Worm (Caenorhabditis elegans): ENCODE measurements around the gene ceh-22.
A peak's percentile ranks its signal among the peaks of the same experiment; 100 is the strongest.

Gene ceh-22

DNA sequence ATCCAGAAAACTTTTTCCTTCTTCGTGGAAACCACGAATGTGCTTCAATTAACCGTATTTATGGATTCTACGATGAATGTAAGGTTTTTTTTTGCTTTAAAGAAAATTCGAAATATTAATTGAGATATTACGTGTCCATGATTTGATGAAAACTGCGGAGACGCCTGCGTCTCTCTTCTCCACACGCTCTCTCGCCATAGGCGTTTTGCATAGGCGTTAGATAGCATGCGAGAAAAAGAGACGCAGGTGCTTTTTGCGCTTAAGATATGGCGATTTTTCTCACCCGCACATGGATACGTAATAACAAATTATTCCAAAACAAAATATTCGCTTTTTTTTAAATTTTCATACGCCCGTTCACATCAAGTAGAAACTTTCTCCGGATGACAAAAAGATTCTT, 11.7 kb downstream of the ceh-22 start:
- TF ChIP-seq pqm-1 (tag; optimal IDR thresholded peaks at IDR 0.05), result no peak
- TF ChIP-seq efl-1 (optimal IDR thresholded peaks at IDR 0.05), result no peak
- TF ChIP-seq efl-1 (GFP tag; optimal IDR thresholded peaks at IDR 0.05 in 1 of 2), result peak in 1 of 2 experiments; percentile 86

DNA sequence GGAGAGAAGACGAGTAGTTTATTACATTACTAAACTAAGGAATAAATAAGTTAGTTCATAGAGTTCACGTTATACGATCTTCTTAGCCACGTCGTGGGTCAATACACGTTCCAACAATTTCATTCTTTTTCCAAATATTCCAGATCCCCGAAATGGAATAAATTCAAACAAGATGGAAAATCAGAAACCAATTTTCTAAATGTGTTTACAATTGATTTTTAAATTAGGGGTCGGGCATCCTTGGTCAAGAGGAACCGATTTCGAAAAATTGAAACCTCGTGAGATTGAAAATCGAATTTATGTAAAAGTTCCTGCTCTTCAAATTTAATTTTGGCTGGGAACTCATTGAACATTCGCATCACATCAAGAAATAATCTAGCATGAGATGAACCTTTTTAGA, 13.0 kb downstream of the ceh-22 start:
- peak; percentile 84 for TF ChIP-seq dsc-1 (tag; optimal IDR thresholded peaks at IDR 0.05)
- TF ChIP-seq fkh-10 (GFP tag; optimal IDR thresholded peaks at IDR 0.05), result peak; percentile 41
- no peak for TF ChIP-seq irx-1 (tag; optimal IDR thresholded peaks at IDR 0.05)
- no peak for TF ChIP-seq ztf-11 (tag; optimal IDR thresholded peaks at IDR 0.05)
- no peak for TF ChIP-seq isw-1 (GFP tag; IDR thresholded peaks at IDR 0.05)
- no peak for TF ChIP-seq jun-1 (tag; optimal IDR thresholded peaks at IDR 0.05)
- TF ChIP-seq snpc-4 (tag; optimal IDR thresholded peaks at IDR 0.05), result no peak
- TF ChIP-seq elt-3 (tag; optimal IDR thresholded peaks at IDR 0.05), result no peak
- peak; percentile 59 for TF ChIP-seq fkh-4 (tag; optimal IDR thresholded peaks at IDR 0.05; ENCODE audit: borderline replicate concordance)
- peak; percentile 20 for TF ChIP-seq lin-14 (GFP tag; optimal IDR thresholded peaks at IDR 0.05)

DNA sequence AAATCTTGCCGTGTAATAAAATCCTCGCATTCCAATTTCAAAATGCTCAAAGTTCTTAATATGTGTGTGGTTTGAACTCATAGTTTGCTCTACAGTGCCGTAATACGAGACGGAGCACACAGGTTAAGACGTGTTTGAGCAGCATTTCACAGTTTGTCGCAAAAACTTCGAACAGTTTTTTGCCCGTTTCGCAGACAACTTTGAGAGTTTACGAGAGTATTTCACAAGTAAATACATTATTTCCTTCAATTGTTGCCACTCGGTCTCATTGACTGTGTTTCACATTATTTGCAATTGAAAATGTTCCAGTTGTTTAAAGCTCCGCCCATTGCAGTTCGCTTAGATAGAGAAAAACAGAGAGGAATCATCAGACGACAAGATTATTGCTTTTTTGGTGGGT, 15.9 kb downstream of the ceh-22 start, which contains the start of gene F29F11.20:
Gene F29F11.20, plus strand, starts transcription at position 301 of the 400 bp plus-strand sequence.
- TF ChIP-seq nhr-237 (tag; optimal IDR thresholded peaks at IDR 0.05) (no peak), unc-62 (GFP tag; optimal IDR thresholded peaks at IDR 0.05) (no peak), aly-2 (tag; optimal IDR thresholded peaks at IDR 0.05) (no peak), elt-3 (tag; optimal IDR thresholded peaks at IDR 0.05) (no peak)

DNA sequence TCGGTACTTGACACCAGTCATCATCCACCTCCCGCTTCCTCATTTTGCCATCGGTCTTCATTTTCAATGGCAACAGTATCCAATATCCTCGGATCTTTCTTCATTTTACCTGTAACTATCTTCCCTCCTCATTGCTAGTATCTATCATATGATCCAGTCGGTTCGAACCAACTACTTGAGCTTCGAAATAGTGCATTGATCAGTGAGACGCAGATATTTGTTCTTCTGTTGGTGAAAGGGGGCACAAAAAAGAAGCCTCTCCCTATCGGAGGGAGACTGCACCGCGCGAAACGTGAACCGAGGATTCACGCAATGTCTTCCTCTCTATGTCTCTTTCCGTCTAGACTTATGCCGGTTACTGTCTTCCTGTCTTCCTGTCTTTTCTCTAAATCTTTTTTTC, 19.6 kb downstream of the ceh-22 start:
- TF ChIP-seq zag-1 (tag; optimal IDR thresholded peaks at IDR 0.05) (no peak), egl-27 (tag; optimal IDR thresholded peaks at IDR 0.05) (peak in 1 of 2 experiments; percentile 1), elt-2 (tag; optimal IDR thresholded peaks at IDR 0.05) (no peak), nhr-28 (tag; optimal IDR thresholded peaks at IDR 0.05) (no peak), efl-1 (optimal IDR thresholded peaks at IDR 0.05) (no peak), efl-1 (GFP tag; optimal IDR thresholded peaks at IDR 0.05 in 1 of 2) (no peak), ceh-88 (GFP tag; IDR thresholded peaks at IDR 0.05) (no peak), xbp-1 (tag; optimal IDR thresholded peaks at IDR 0.05) (no peak), sup-37 (GFP tag; optimal IDR thresholded peaks at IDR 0.05) (no peak), zip-4 (GFP tag; optimal IDR thresholded peaks at IDR 0.05) (no peak), grh-1 (GFP tag; IDR thresholded peaks at IDR 0.05) (no peak), aly-2 (tag; optimal IDR thresholded peaks at IDR 0.05) (no peak), nhr-77 (tag; optimal IDR thresholded peaks at IDR 0.05) (peak; percentile 56), vab-15 (tag; optimal IDR thresholded peaks at IDR 0.05) (no peak), lin-14 (GFP tag; optimal IDR thresholded peaks at IDR 0.05) (peak; percentile 36), ama-1 (optimal IDR thresholded peaks at IDR 0.05) (no peak), nhr-20 (tag; optimal IDR thresholded peaks at IDR 0.05) (peak; percentile 12), elt-3 (tag; optimal IDR thresholded peaks at IDR 0.05) (no peak), ztf-11 (tag; optimal IDR thresholded peaks at IDR 0.05) (no peak), tlp-1 (tag; optimal IDR thresholded peaks at IDR 0.05) (no peak), nhr-84 (tag; optimal IDR thresholded peaks at IDR 0.05) (no peak), sox-4 (tag; optimal IDR thresholded peaks at IDR 0.05) (no peak), mab-9 (GFP tag; IDR thresholded peaks at IDR 0.05) (no peak), lsy-2 (tag; optimal IDR thresholded peaks at IDR 0.05) (peak in 1 of 2 experiments; percentile 4), aha-1 (tag; optimal IDR thresholded peaks at IDR 0.05) (no peak), unc-30 (tag; optimal IDR thresholded peaks at IDR 0.05) (no peak), fkh-8 (tag; optimal IDR thresholded peaks at IDR 0.05) (no peak), tbx-2 (tag; optimal IDR thresholded peaks at IDR 0.05) (peak; percentile 12), nhr-90 (tag; optimal IDR thresholded peaks at IDR 0.05; ENCODE audit: poor library complexity) (no peak), ceh-8 (GFP tag; optimal IDR thresholded peaks at IDR 0.05) (no peak), lir-3 (tag; optimal IDR thresholded peaks at IDR 0.05; ENCODE audit: poor library complexity) (no peak), skn-1 (tag; optimal IDR thresholded peaks at IDR 0.05) (peak; percentile 11), unc-62 (GFP tag; optimal IDR thresholded peaks at IDR 0.05) (no peak), swsn-7 (tag; optimal IDR thresholded peaks at IDR 0.05) (no peak), nhr-85 (tag) (no peak), pqm-1 (tag; optimal IDR thresholded peaks at IDR 0.05) (no peak)
